Worm (Caenorhabditis elegans): ENCODE results near the gene C01G10.7.

DNA sequence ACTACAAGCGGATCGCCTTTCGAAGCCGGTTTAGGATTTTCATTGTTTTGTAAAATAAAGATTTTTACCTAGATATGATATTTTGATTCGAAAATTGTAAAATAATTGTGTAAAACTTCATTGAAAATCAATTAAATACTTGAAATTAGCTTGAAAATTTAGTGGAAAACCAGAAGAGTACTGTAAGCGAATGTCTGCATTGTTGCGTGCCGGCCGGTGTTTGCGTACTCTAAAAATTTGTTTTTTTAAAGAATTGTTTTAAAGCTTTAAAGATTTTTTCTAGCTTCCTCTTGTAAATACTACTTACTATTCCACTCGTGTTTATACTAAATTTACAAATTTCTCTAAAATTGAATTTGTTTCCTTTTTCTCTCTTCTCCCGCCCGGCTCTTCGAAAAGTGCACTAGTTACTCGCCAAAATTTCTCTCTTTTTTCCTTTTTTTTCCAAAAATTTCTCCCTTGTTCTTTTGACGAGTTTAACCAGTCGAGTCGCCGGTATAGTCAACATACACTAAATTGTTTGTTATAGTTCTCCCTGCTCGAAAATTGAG lies 16.0 kb upstream of the C01G10.7 start:
- TF ChIP-seq lin-11 (tag; optimal IDR thresholded peaks at IDR 0.05) (no peak), snpc-4 (tag; optimal IDR thresholded peaks at IDR 0.05) (no peak), ama-1 (optimal IDR thresholded peaks at IDR 0.05) (no peak), skn-1 (tag; optimal IDR thresholded peaks at IDR 0.05) (no peak)
